Fruit fly (Drosophila melanogaster) whole organism, prepupa: Measurements from ENCODE around the gene CG12693.

ENCODE experiments used
- Blimp-1 ChIP-seq: fragments of 200-800 bp; sonication (Bioruptor generic); optimal IDR thresholded peaks from 3 replicates; lab custom pipeline; 2017; ENCODE audit warnings: missing biosample characterization, missing genetic modification characterization, mild to moderate bottlenecking, moderate library complexity, missing genetic modification reagents
- CG10631 ChIP-seq: fragments of 200-800 bp; sonication (Bioruptor generic); optimal IDR thresholded peaks from 2 replicates; lab custom pipeline; 2016; ENCODE audit warnings: missing biosample characterization, missing genetic modification characterization
- CG10669 ChIP-seq: fragments of 200-800 bp; sonication (Bioruptor generic); optimal IDR thresholded peaks from 3 replicates; lab custom pipeline; 2018; ENCODE audit warnings: missing biosample characterization, mild to moderate bottlenecking, missing genetic modification characterization, moderate library complexity
- CG11294 ChIP-seq: fragments of 200-800 bp; sonication (Bioruptor generic); IDR thresholded peaks from 2 replicates; pipeline ENCODE4 v1.3.6; 2022; ENCODE audit warnings: missing biosample characterization, missing genetic modification characterization
- CG15336 ChIP-seq: fragments of 200-800 bp; sonication (Bioruptor generic); IDR thresholded peaks from 2 replicates; pipeline ENCODE4 v1.3.6; 2022; ENCODE audit warnings: missing biosample characterization, missing genetic modification characterization
- CG1621 ChIP-seq: fragments of 200-800 bp; sonication (Bioruptor generic); optimal IDR thresholded peaks from 3 replicates; lab custom pipeline; 2018; ENCODE audit warnings: missing biosample characterization, mild to moderate bottlenecking, missing genetic modification characterization
- CG16779 ChIP-seq: fragments of 200-800 bp; sonication (Bioruptor generic); optimal IDR thresholded peaks from 3 replicates; lab custom pipeline; 2017; ENCODE audit warnings: missing biosample characterization, mild to moderate bottlenecking, missing genetic modification characterization
- CG3032 ChIP-seq: fragments of 200-800 bp; optimal IDR thresholded peaks from 2 replicates; lab custom pipeline; 2019; ENCODE audit warnings: missing biosample characterization, mild to moderate bottlenecking, missing genetic modification characterization, moderate library complexity
- CG31627 ChIP-seq: fragments of 200-800 bp; sonication (Bioruptor generic); optimal IDR thresholded peaks from 3 replicates; lab custom pipeline; 2016; ENCODE audit warnings: missing biosample characterization, missing genetic modification characterization
- CG32006 ChIP-seq: fragments of 200-800 bp; sonication (Bioruptor generic); optimal IDR thresholded peaks from 3 replicates; lab custom pipeline; 2017; ENCODE audit warnings: missing biosample characterization, mild to moderate bottlenecking, missing genetic modification characterization
- CG3919 ChIP-seq: fragments of 200-800 bp; sonication (Bioruptor generic); optimal IDR thresholded peaks from 3 replicates; lab custom pipeline; 2016; ENCODE audit warnings: missing biosample characterization, missing genetic modification characterization
- CG4318 ChIP-seq: fragments of 200-800 bp; sonication (Bioruptor generic); optimal IDR thresholded peaks from 3 replicates; lab custom pipeline; 2017; ENCODE audit warnings: missing biosample characterization, mild to moderate bottlenecking, missing genetic modification characterization
- CG6163 ChIP-seq: fragments of 200-800 bp; sonication (Bioruptor generic); IDR thresholded peaks from 3 replicates; pipeline ENCODE4 v1.3.6; 2022; ENCODE audit warnings: missing biosample characterization, missing genetic modification characterization
- CG6276 ChIP-seq: fragments of 200-800 bp; sonication (Bioruptor generic); optimal IDR thresholded peaks from 2 replicates; lab custom pipeline; 2017; ENCODE audit warnings: missing biosample characterization, mild to moderate bottlenecking, missing genetic modification characterization
- CG6808 ChIP-seq: fragments of 200-800 bp; sonication (Bioruptor generic); optimal IDR thresholded peaks from 3 replicates; lab custom pipeline; 2017; ENCODE audit warnings: missing biosample characterization, missing genetic modification characterization, mild to moderate bottlenecking, moderate library complexity, missing genetic modification reagents
- CG6854 ChIP-seq: fragments of 200-800 bp; sonication (Bioruptor generic); optimal IDR thresholded peaks from 2 replicates; lab custom pipeline; 2017; ENCODE audit warnings: missing biosample characterization, mild to moderate bottlenecking, missing genetic modification characterization
- CG8632 ChIP-seq: fragments of 200-800 bp; sonication (Bioruptor generic); optimal IDR thresholded peaks from 3 replicates; lab custom pipeline; 2016; ENCODE audit warnings: missing biosample characterization, missing genetic modification characterization
- Eip75B ChIP-seq: fragments of 200-800 bp; sonication (Bioruptor generic); optimal IDR thresholded peaks from 3 replicates; lab custom pipeline; 2016; ENCODE audit warnings: missing biosample characterization, missing genetic modification characterization
- Eip78C ChIP-seq: fragments of 200-800 bp; sonication (Bioruptor generic); peaks from one replicate; lab custom pipeline; 2016; ENCODE audit warnings: missing biosample characterization, missing genetic modification characterization
- Ets21C ChIP-seq: fragments of 200-800 bp; sonication (Bioruptor generic); optimal IDR thresholded peaks from 3 replicates; lab custom pipeline; 2016; ENCODE audit warnings: missing biosample characterization, missing genetic modification characterization
- Gug ChIP-seq: fragments of 200-800 bp; sonication (Bioruptor generic); IDR thresholded peaks from 2 replicates; pipeline ENCODE4 v1.3.6; 2022; ENCODE audit warnings: missing biosample characterization, missing genetic modification characterization
- Hr39 ChIP-seq: fragments of 200-800 bp; sonication (Bioruptor generic); optimal IDR thresholded peaks from 2 replicates; lab custom pipeline; 2016; ENCODE audit warnings: missing biosample characterization, missing genetic modification characterization
- Hr4 ChIP-seq: fragments of 200-800 bp; sonication (Bioruptor generic); optimal IDR thresholded peaks from 3 replicates; lab custom pipeline; 2016; ENCODE audit warnings: missing biosample characterization, missing genetic modification characterization
- Met ChIP-seq: fragments of 200-800 bp; sonication (Bioruptor generic); optimal IDR thresholded peaks from 3 replicates; lab custom pipeline; 2016; ENCODE audit warnings: missing biosample characterization, missing genetic modification characterization
- OdsH ChIP-seq: fragments of 200-800 bp; sonication (Bioruptor generic); optimal IDR thresholded peaks from 3 replicates; lab custom pipeline; 2016; ENCODE audit warnings: missing biosample characterization, missing genetic modification characterization
- Smox ChIP-seq: fragments of 200-800 bp; sonication (Bioruptor generic); optimal IDR thresholded peaks from 3 replicates; lab custom pipeline; 2016; ENCODE audit warnings: missing biosample characterization, missing genetic modification characterization
- Sox102F ChIP-seq: fragments of 200-800 bp; sonication (Bioruptor generic); optimal IDR thresholded peaks from 2 replicates; lab custom pipeline; 2016; ENCODE audit warnings: missing biosample characterization, mild to moderate bottlenecking, missing genetic modification characterization
- Sox14 ChIP-seq: fragments of 200-800 bp; sonication (Bioruptor generic); optimal IDR thresholded peaks from 3 replicates; lab custom pipeline; 2016; ENCODE audit warnings: missing biosample characterization, missing genetic modification characterization
- Sox15 ChIP-seq: fragments of 200-800 bp; sonication (Bioruptor generic); optimal IDR thresholded peaks from 3 replicates; lab custom pipeline; 2016; ENCODE audit warnings: missing biosample characterization, missing genetic modification characterization
- achi ChIP-seq: fragments of 200-800 bp; sonication (Bioruptor generic); optimal IDR thresholded peaks from 3 replicates; lab custom pipeline; 2016; ENCODE audit warnings: missing biosample characterization, missing genetic modification characterization
- acj6 ChIP-seq: fragments of 200-800 bp; sonication (Bioruptor generic); optimal IDR thresholded peaks from 3 replicates; lab custom pipeline; 2016; ENCODE audit warnings: missing biosample characterization, missing genetic modification characterization
- cyc ChIP-seq: fragments of 200-800 bp; sonication (Bioruptor generic); optimal IDR thresholded peaks from 3 replicates; lab custom pipeline; 2016; ENCODE audit warnings: missing biosample characterization, missing genetic modification characterization
- dac ChIP-seq: fragments of 200-800 bp; sonication (Bioruptor generic); optimal IDR thresholded peaks from 2 replicates; lab custom pipeline; 2017; ENCODE audit warnings: missing biosample characterization, mild to moderate bottlenecking, missing genetic modification characterization
- dsx ChIP-seq: fragments of 200-800 bp; optimal IDR thresholded peaks from 3 replicates; lab custom pipeline; 2019; ENCODE audit warnings: missing biosample characterization, mild to moderate bottlenecking, missing genetic modification characterization, moderate library complexity; ENCODE audit not compliant: poor library complexity, severe bottlenecking
- eg ChIP-seq: fragments of 200-800 bp; sonication (Bioruptor generic); IDR thresholded peaks from 3 replicates; pipeline ENCODE4 v1.3.6; 2022; ENCODE audit warnings: missing biosample characterization, missing genetic modification characterization
- esn ChIP-seq: fragments of 200-800 bp; sonication (Bioruptor generic); optimal IDR thresholded peaks from 2 replicates; lab custom pipeline; 2016; ENCODE audit warnings: missing biosample characterization, mild to moderate bottlenecking, missing genetic modification characterization, moderate library complexity
- fd59A ChIP-seq: fragments of 200-800 bp; sonication (Bioruptor generic); optimal IDR thresholded peaks from 2 replicates; lab custom pipeline; 2017; ENCODE audit warnings: missing biosample characterization, mild to moderate bottlenecking, missing genetic modification characterization, missing genetic modification reagents
- fkh ChIP-seq: fragments of 200-800 bp; sonication (Bioruptor generic); optimal IDR thresholded peaks from 3 replicates; lab custom pipeline; 2017; ENCODE audit warnings: missing biosample characterization, mild to moderate bottlenecking, missing genetic modification characterization, moderate library complexity
- lz ChIP-seq: fragments of 200-800 bp; sonication (Bioruptor generic); optimal IDR thresholded peaks from 3 replicates; lab custom pipeline; 2016; ENCODE audit warnings: missing biosample characterization, missing genetic modification characterization
- pdm3 ChIP-seq: fragments of 200-800 bp; sonication (Bioruptor generic); optimal IDR thresholded peaks from 3 replicates; lab custom pipeline; 2016; ENCODE audit warnings: missing biosample characterization, missing genetic modification characterization
- salr ChIP-seq, 2 experiments: fragments of 200-800 bp; sonication (Bioruptor generic); optimal IDR thresholded peaks; 3 replicates each; lab custom pipeline; 2016 to 2018; ENCODE audit warnings: missing biosample characterization in 2 of 2, missing genetic modification characterization in 2 of 2, mild to moderate bottlenecking in 1 of 2
- svp ChIP-seq: fragments of 200-800 bp; sonication (Bioruptor generic); peaks from one replicate; lab custom pipeline; 2016; ENCODE audit warnings: missing biosample characterization, missing genetic modification characterization
- topi ChIP-seq: fragments of 200-800 bp; sonication (Bioruptor generic); optimal IDR thresholded peaks from 3 replicates; lab custom pipeline; 2016; ENCODE audit warnings: missing biosample characterization, missing genetic modification characterization

CG12693 gene

DNA sequence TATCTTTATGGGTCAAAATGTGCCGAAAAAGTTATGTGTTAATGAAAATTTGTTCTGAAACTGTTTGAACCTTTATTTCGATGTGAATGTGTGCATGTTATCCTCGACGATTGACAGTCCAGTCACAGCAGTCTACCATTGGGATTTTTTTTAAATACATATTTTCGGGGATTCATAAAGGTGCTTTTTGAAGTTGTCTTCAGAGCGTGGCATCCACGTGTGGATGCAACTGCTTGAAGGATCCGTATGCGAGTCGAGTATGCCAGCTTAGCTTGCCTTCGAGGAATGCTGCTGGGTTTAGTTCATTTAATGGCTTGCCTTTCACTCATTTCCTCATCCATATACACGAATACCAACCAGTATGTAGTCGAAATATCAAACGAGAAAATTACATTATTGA is at the start of gene CG12693:
TSS of gene CG12693 (minus strand) at position 101 of the 400 bp plus-strand sequence.
- TF ChIP-seq OdsH (GFP tag; lab: Kevin White, UChicago) (no peak), CG1621 (tag; lab: Kevin White, UChicago) (no peak), topi (no peak), CG6854 (GFP tag; lab: Kevin White, UChicago) (no peak)

DNA sequence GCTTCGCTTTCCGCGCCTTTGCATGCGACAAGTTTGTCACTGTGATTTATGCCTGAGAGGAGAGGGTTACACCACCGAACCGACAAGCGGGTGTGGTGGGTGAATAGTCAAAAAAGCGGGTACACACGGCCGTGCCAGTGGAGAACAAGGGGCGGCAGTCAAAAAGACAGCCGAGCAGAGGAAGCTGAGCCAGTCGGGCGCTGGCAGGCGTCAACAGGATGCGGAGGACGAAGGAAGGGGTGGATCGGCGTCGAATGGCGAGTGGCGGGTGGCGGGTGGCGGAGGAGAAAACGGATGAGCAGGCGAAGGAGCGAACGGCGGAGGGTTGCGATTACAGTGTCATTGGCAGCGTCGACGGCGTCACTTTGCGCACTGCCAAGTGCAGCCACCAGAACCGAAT is 46.3 kb upstream of the CG12693 start:
- TF ChIP-seq Eip78C (GFP tag; lab: Kevin White, UChicago) (peak; percentile 17), CG8632 (GFP tag; lab: Kevin White, UChicago) (no peak)

DNA sequence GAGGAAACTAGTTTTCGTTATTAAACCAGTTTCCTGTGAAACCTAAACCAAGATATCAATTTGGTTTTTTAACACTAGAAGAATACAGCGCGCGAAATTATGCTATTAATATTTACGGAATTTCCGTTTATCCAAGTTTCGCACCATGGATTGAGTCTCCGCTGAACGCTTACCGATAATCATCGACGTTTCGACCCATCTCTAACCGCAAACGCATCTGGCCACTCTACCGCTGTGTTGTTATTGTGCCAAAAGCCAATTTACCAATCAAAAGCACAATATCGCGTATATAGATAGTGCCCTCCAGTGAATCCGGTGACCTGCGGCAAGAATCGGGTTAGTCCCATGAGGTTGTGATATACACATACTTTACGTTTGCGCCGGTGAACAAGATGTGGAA is 36.9 kb upstream of the CG12693 start, which contains the start of gene CG3626:
TSS of gene CG3626 (plus strand) at position 222 of the 400 bp plus-strand sequence.
- TF ChIP-seq CG31627 (GFP tag; lab: Kevin White, UChicago) (peak; percentile 5), Sox14 (no peak), CG4318 (GFP tag; lab: Kevin White, UChicago) (no peak), cyc (peak; percentile 6), Smox (GFP tag; lab: Kevin White, UChicago) (no peak), topi (peak; percentile 11), svp (GFP tag; lab: Kevin White, UChicago) (peak; percentile 88), Met (GFP tag; lab: Kevin White, UChicago) (no peak), Eip78C (GFP tag; lab: Kevin White, UChicago) (peak; percentile 47), CG3919 (no peak), CG16779 (no peak), CG6163 (GFP tag; lab: Robert Waterston, UW) (no peak), esn (GFP tag; lab: Kevin White, UChicago) (no peak), CG10631 (GFP tag; lab: Kevin White, UChicago) (no peak)

DNA sequence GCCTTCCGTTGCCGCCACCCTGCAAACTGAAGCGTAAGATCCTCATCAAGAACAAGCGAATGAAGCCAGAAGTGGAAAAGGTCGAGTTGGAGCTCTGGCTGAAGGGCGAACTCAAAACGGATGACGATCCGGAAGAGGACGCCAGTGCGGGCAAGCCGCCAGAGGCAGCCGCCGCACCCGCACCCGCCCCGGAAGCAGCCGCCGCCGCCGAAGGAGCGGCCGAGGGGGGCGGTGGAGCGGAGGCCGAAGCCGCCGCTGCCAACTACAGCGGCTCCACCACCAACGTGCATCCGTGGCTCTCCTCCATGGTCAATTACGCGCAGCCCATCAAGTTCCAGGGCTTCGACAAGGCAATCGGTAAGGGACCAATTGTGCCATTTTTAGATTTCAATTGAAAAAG is 29.3 kb upstream of the CG12693 start:
- TF ChIP-seq CG10669 (GFP tag; lab: Kevin White, UChicago), result no peak
- TF ChIP-seq lz (GFP tag; lab: Kevin White, UChicago), result no peak
- TF ChIP-seq CG10631 (GFP tag; lab: Kevin White, UChicago), result no peak
- TF ChIP-seq Sox102F, result no peak
- no peak for TF ChIP-seq salr (GFP tag; optimal IDR thresholded peaks at IDR 0.05; lab: Kevin White, UChicago)

DNA sequence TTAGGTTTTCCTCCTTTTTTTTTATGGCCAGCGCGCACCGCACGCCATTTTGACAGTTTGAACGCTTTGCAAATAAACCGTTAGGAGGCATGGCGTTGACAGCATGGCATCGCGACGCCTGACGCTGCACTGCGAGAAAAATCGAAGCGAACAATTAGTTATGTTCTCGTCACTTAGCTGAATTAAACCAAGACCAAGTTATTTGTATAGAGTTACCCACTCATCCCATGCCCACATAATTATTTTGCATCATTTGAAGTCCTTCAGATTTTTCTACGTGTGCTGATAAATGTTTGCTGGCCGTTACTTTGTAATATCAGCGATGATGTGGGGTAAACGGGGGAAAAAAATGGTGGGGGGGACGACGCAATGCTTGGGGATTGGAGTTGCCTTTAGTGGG is 552 bp upstream of the CG12693 start:
- TF ChIP-seq OdsH (GFP tag; lab: Kevin White, UChicago) (peak; percentile 33), Hr39 (GFP tag; lab: Kevin White, UChicago) (peak; percentile 4), CG3032 (tag; lab: Kevin White, UChicago) (no peak), eg (GFP tag; lab: Robert Waterston, UW) (peak; percentile 58; the same call in 2 of the 3 replicates), CG6163 (GFP tag; lab: Robert Waterston, UW) (0 out of 3 replicates have a peak, but pooled peaks have one; percentile 24), CG10669 (GFP tag; lab: Kevin White, UChicago) (no peak), CG31627 (GFP tag; lab: Kevin White, UChicago) (no peak), Eip78C (GFP tag; lab: Kevin White, UChicago) (peak; percentile 65), CG6808 (GFP tag; lab: Kevin White, UChicago) (no peak), CG32006 (GFP tag; lab: Kevin White, UChicago) (peak; percentile 39), dac (GFP tag; lab: Kevin White, UChicago) (no peak), Eip75B (GFP tag; lab: Kevin White, UChicago) (no peak), CG10631 (GFP tag; lab: Kevin White, UChicago) (no peak), Met (GFP tag; lab: Kevin White, UChicago) (no peak), Sox102F (no peak), Gug (GFP tag; lab: Robert Waterston, UW) (peak; percentile 40; the same call in 1 of the 2 replicates), fd59A (GFP tag; lab: Kevin White, UChicago) (no peak), dsx (GFP tag; lab: Kevin White, UChicago) (peak; percentile 7), fkh (no peak), acj6 (no peak), pdm3 (GFP tag; lab: Kevin White, UChicago) (peak; percentile 5), CG15336 (GFP tag; lab: Robert Waterston, UW) (0 out of 2 replicates have a peak, but pooled peaks have one; percentile 41), CG4318 (GFP tag; lab: Kevin White, UChicago) (no peak), CG3919 (peak; percentile 27), Ets21C (GFP tag; lab: Kevin White, UChicago) (no peak), svp (GFP tag; lab: Kevin White, UChicago) (peak; percentile 46), CG11294 (GFP tag; lab: Robert Waterston, UW) (peak; percentile 38; the same call in 1 of the 2 replicates), Blimp-1 (GFP tag; lab: Kevin White, UChicago) (no peak), CG6276 (GFP tag; lab: Kevin White, UChicago) (peak; percentile 6), achi (GFP tag; lab: Kevin White, UChicago) (no peak), Hr4 (GFP tag; lab: Kevin White, UChicago) (peak; percentile 44), Sox15 (GFP tag; lab: Kevin White, UChicago) (no peak)
